Fruit fly (Drosophila melanogaster): ENCODE measurements around the gene SrpRbeta.
A peak's percentile ranks its signal among the peaks of the same experiment; 100 is the strongest.

dm6 chr3L:8765493-8765892 lies 45.5 kb upstream of the SrpRbeta start:
- peak; percentile 91 for TF ChIP-seq CG11294 (GFP tag; IDR thresholded peaks at IDR 0.05)
- no peak for TF ChIP-seq Eip78C (GFP tag)
- TF ChIP-seq fd85E (GFP tag; optimal IDR thresholded peaks at IDR 0.05) = no peak
- no peak for TF ChIP-seq CG8632 (GFP tag; optimal IDR thresholded peaks at IDR 0.05)
- TF ChIP-seq Hr38 (GFP tag; optimal IDR thresholded peaks at IDR 0.05) = no peak
- TF ChIP-seq fd59A (GFP tag; optimal IDR thresholded peaks at IDR 0.05) = no peak
- TF ChIP-seq Eip93F (GFP tag; optimal IDR thresholded peaks at IDR 0.05) = no peak
- TF ChIP-seq Lpt (GFP tag; optimal IDR thresholded peaks at IDR 0.05) = peak; percentile 82
- TF ChIP-seq Sox102F (GFP tag; optimal IDR thresholded peaks at IDR 0.05) = no peak

Measured in whole organism, prepupa.